Fruit fly (Drosophila melanogaster) whole organism, embryonic: ENCODE results near the gene CG12438.

Experiments
- CG10274 ChIP-seq: fragments of 200-800 bp; sonication (Bioruptor generic); optimal IDR thresholded peaks from 3 replicates; lab custom pipeline; 2017; ENCODE audit warnings: missing biosample characterization, mild to moderate bottlenecking, missing genetic modification characterization
- CG11247 ChIP-seq: fragments of 200-800 bp; sonication (Bioruptor generic); IDR thresholded peaks from 2 replicates; pipeline ENCODE4 v1.3.6; 2022; ENCODE audit warnings: missing biosample characterization, missing genetic modification characterization
- CG6272 ChIP-seq: fragments of 200-800 bp; sonication (Bioruptor generic); IDR thresholded peaks from 2 replicates; pipeline ENCODE4 v1.3.6; 2022; ENCODE audit warnings: missing biosample characterization, missing genetic modification characterization
- CG8478 ChIP-seq: fragments of >200 bp; optimal IDR thresholded peaks from 2 replicates; lab custom pipeline; 2018
- CHES-1-like ChIP-seq: fragments of 200-800 bp; sonication (Bioruptor generic); optimal IDR thresholded peaks from 2 replicates; lab custom pipeline; 2016; ENCODE audit warnings: missing biosample characterization, missing genetic modification characterization
- Dfd ChIP-seq, 2 experiments: fragments of >200 bp; optimal IDR thresholded peaks; 2 replicates each; lab custom pipeline; 2017; ENCODE audit warnings: missing biosample characterization in 2 of 2, missing genetic modification characterization in 2 of 2
- Gug ChIP-seq: fragments of 200-800 bp; sonication (Bioruptor generic); IDR thresholded peaks from 4 replicates; pipeline ENCODE4 v1.3.6; 2022; ENCODE audit warnings: missing biosample characterization, missing genetic modification characterization
- Usf ChIP-seq: fragments of 200-800 bp; sonication (Bioruptor generic); optimal IDR thresholded peaks from 2 replicates; lab custom pipeline; 2017; ENCODE audit warnings: missing genotype, missing biosample characterization, missing genetic modification characterization
- al ChIP-seq: fragments of 200-800 bp; sonication (Bioruptor generic); IDR thresholded peaks from 2 replicates; pipeline ENCODE4 v1.3.6; 2022; ENCODE audit warnings: missing biosample characterization, missing genetic modification characterization
- esg ChIP-seq: fragments of 200-800 bp; sonication (Bioruptor generic); conservative IDR thresholded peaks from 2 replicates; pipeline ENCODE4 v1.3.6; 2022; ENCODE audit warnings: missing biosample characterization, missing genetic modification characterization
- luna ChIP-seq: fragments of 200-800 bp; sonication (Bioruptor generic); optimal IDR thresholded peaks from 2 replicates; lab custom pipeline; 2016; ENCODE audit warnings: missing biosample characterization, missing genetic modification characterization
- onecut ChIP-seq: fragments of 200-800 bp; sonication (Bioruptor generic); IDR thresholded peaks from 2 replicates; pipeline ENCODE4 v1.3.6; 2022; ENCODE audit warnings: missing biosample characterization, missing genetic modification characterization
- stwl ChIP-seq: fragments of 200-800 bp; sonication (Bioruptor generic); optimal IDR thresholded peaks from 3 replicates; lab custom pipeline; 2018; ENCODE audit warnings: missing biosample characterization, mild to moderate bottlenecking, missing genetic modification characterization, moderate library complexity
- sug ChIP-seq: fragments of 200-800 bp; optimal IDR thresholded peaks from 2 replicates; lab custom pipeline; 2019; ENCODE audit warnings: missing biosample characterization, mild to moderate bottlenecking, missing genetic modification characterization, moderate library complexity

- TF ChIP-seq Gug = no peak
- TF ChIP-seq CG10274 (GFP tag; lab: Kevin White, UChicago) = no peak
- TF ChIP-seq Usf = no peak
- no peak for TF ChIP-seq al (GFP tag; lab: Robert Waterston, UW)
- no peak for TF ChIP-seq CG11247
- peak; percentile 69 for TF ChIP-seq sug (tag; lab: Kevin White, UChicago)
- TF ChIP-seq luna = no peak
- TF ChIP-seq CG6272 (GFP tag; lab: Robert Waterston, UW) = no peak
- TF ChIP-seq stwl (tag; lab: Kevin White, UChicago) = no peak
- no peak for TF ChIP-seq onecut (GFP tag; lab: Robert Waterston, UW)
- TF ChIP-seq Dfd (GFP tag; optimal IDR thresholded peaks at IDR 0.05; lab: Kevin White, UChicago) = no peak
- no peak for TF ChIP-seq CHES-1-like (GFP tag; lab: Kevin White, UChicago)
- TF ChIP-seq esg (GFP tag; lab: Robert Waterston, UW) = no peak
- TF ChIP-seq CG8478 = no peak
Measured at dm6 chr2L:8781152-8781551, 29.1 kb downstream of the CG12438 start, which contains the start of gene LManVI.
